Worm (Caenorhabditis elegans) whole organism, L2 larva: Measurements from ENCODE around the gene affl-2.

ENCODE experiments used
- ceh-82 ChIP-seq: fragments of 150-350 bp; optimal IDR thresholded peaks from 2 replicates; lab custom pipeline; 2014; ENCODE audit warnings: missing biosample characterization, missing genetic modification characterization
- lin-39 ChIP-seq: fragments of 150-350 bp; optimal IDR thresholded peaks from 2 replicates; lab custom pipeline; 2014; ENCODE audit warnings: missing biosample characterization, missing genetic modification reagents, missing genetic modification characterization
- nhr-11 ChIP-seq: fragments of 150-350 bp; optimal IDR thresholded peaks from 2 replicates; lab custom pipeline; 2014; ENCODE audit warnings: missing biosample characterization, missing genetic modification characterization
- nhr-21 ChIP-seq: fragments of 150-350 bp; optimal IDR thresholded peaks from 2 replicates; lab custom pipeline; 2014; ENCODE audit warnings: missing biosample characterization, missing genetic modification characterization
- peb-1 ChIP-seq: fragments of 150-350 bp; optimal IDR thresholded peaks from 2 replicates; lab custom pipeline; 2014; ENCODE audit warnings: missing biosample characterization, missing genetic modification characterization

- no peak for TF ChIP-seq nhr-21 (tag; lab: Kevin White, UChicago)
- no peak for TF ChIP-seq ceh-82
- TF ChIP-seq peb-1 (tag; lab: Kevin White, UChicago) = no peak
- TF ChIP-seq lin-39 (tag; lab: Kevin White, UChicago) = no peak
- no peak for TF ChIP-seq nhr-11 (tag; lab: Kevin White, UChicago)
Measured at ce11 chrIII:444101-444500, 9.4 kb downstream of the affl-2 start, which contains the start of gene Y55B1BR.8.
